Fruit fly (Drosophila melanogaster): ENCODE results near the gene CG13004.

Gene CG13004

dm6 chrX:16783141-16783715, 52.1 kb downstream of the CG13004 start, which contains the start of gene if:
if (minus strand) TSS chrX:16783434.
- TF ChIP-seq CTCF (optimal IDR thresholded peaks at IDR 0.05) (no peak), CG8478 (optimal IDR thresholded peaks at IDR 0.05) (no peak)

- no peak for TF ChIP-seq CTCF (optimal IDR thresholded peaks at IDR 0.05)
- no peak for TF ChIP-seq CG8478 (optimal IDR thresholded peaks at IDR 0.05)
Measured at dm6 chrX:16782175-16782916, 53.0 kb downstream of the CG13004 start.

dm6 chrX:16781055-16781454, 54.3 kb downstream of the CG13004 start:
- TF ChIP-seq CG8478 (optimal IDR thresholded peaks at IDR 0.05) = no peak
- TF ChIP-seq CTCF (optimal IDR thresholded peaks at IDR 0.05) = no peak

dm6 chrX:16780244-16780643, 55.1 kb downstream of the CG13004 start:
- TF ChIP-seq CTCF (optimal IDR thresholded peaks at IDR 0.05) (no peak), CG8478 (optimal IDR thresholded peaks at IDR 0.05) (no peak)

dm6 chrX:16778138-16778672, 57.1 kb downstream of the CG13004 start:
- TF ChIP-seq CG8478 (optimal IDR thresholded peaks at IDR 0.05) (no peak), CTCF (optimal IDR thresholded peaks at IDR 0.05) (no peak)
